Fruit fly (Drosophila melanogaster) whole organism, pupa: Measurements from ENCODE around the gene Gpdh1.

Experiments
- CG10348 ChIP-seq: fragments of 200-800 bp; sonication (Bioruptor generic); IDR thresholded peaks from 2 replicates; pipeline ENCODE4 v1.3.6; 2022; ENCODE audit warnings: missing biosample characterization, missing genetic modification characterization
- CG12605 ChIP-seq: fragments of 200-800 bp; sonication (Bioruptor generic); IDR thresholded peaks from 2 replicates; pipeline ENCODE4 v1.3.6; 2022; ENCODE audit warnings: missing biosample characterization, missing genetic modification characterization
- CG13204 ChIP-seq: fragments of 200-800 bp; sonication (Bioruptor generic); optimal IDR thresholded peaks from 2 replicates; lab custom pipeline; 2018; ENCODE audit warnings: missing biosample characterization, mild to moderate bottlenecking, missing genetic modification characterization, moderate library complexity
- CG14655 ChIP-seq: fragments of 200-800 bp; sonication (Bioruptor generic); optimal IDR thresholded peaks from 3 replicates; lab custom pipeline; 2017; ENCODE audit warnings: mild to moderate bottlenecking, missing biosample characterization, missing genetic modification reagents, missing genetic modification characterization
- CG15710 ChIP-seq: fragments of 200-800 bp; sonication (Bioruptor generic); optimal IDR thresholded peaks from 2 replicates; lab custom pipeline; 2018; ENCODE audit warnings: missing biosample characterization, mild to moderate bottlenecking, missing genetic modification characterization, moderate library complexity
- CG17806 ChIP-seq: fragments of 200-800 bp; sonication (Bioruptor generic); optimal IDR thresholded peaks from 2 replicates; lab custom pipeline; 2018; ENCODE audit warnings: missing biosample characterization, mild to moderate bottlenecking, missing genetic modification characterization, moderate library complexity
- CG32121 ChIP-seq: fragments of 200-800 bp; sonication (Bioruptor generic); IDR thresholded peaks from 2 replicates; pipeline ENCODE4 v1.3.6; 2022; ENCODE audit warnings: missing biosample characterization, missing genetic modification characterization
- CG34367 ChIP-seq: fragments of 200-800 bp; sonication (Bioruptor generic); optimal IDR thresholded peaks from 2 replicates; lab custom pipeline; 2018; ENCODE audit warnings: missing biosample characterization, mild to moderate bottlenecking, missing genetic modification characterization
- CG4496 ChIP-seq: fragments of 200-800 bp; sonication (Bioruptor generic); IDR thresholded peaks from 3 replicates; pipeline ENCODE4 v1.3.6; 2022; ENCODE audit warnings: missing biosample characterization, missing genetic modification characterization
- CG8159 ChIP-seq: fragments of 200-800 bp; sonication (Bioruptor generic); optimal IDR thresholded peaks from 3 replicates; lab custom pipeline; 2018; ENCODE audit warnings: missing biosample characterization, mild to moderate bottlenecking, missing genetic modification characterization, moderate library complexity
- CG8301 ChIP-seq: fragments of 200-800 bp; sonication (Bioruptor generic); optimal IDR thresholded peaks from 2 replicates; lab custom pipeline; 2018; ENCODE audit warnings: missing biosample characterization, mild to moderate bottlenecking, missing genetic modification characterization
- CG9948 ChIP-seq: fragments of 200-800 bp; sonication (Bioruptor generic); optimal IDR thresholded peaks from 2 replicates; lab custom pipeline; 2018; ENCODE audit warnings: missing biosample characterization, mild to moderate bottlenecking, missing genetic modification characterization, moderate library complexity
- D1 ChIP-seq: fragments of 200-800 bp; sonication (Bioruptor generic); optimal IDR thresholded peaks from 2 replicates; lab custom pipeline; 2018; ENCODE audit warnings: missing biosample characterization, mild to moderate bottlenecking, missing genetic modification characterization, moderate library complexity
- EcR ChIP-seq: fragments of 200-800 bp; sonication (Bioruptor generic); optimal IDR thresholded peaks from 3 replicates; lab custom pipeline; 2019; ENCODE audit warnings: missing biosample characterization, missing genetic modification characterization, mild to moderate bottlenecking, moderate library complexity, missing genetic modification reagents
- Ets98B ChIP-seq: fragments of 200-800 bp; sonication (Bioruptor generic); IDR thresholded peaks from 2 replicates; pipeline ENCODE4 v1.3.6; 2022; ENCODE audit warnings: missing biosample characterization, missing genetic modification characterization
- Pif1A ChIP-seq: fragments of 200-800 bp; sonication (Bioruptor generic); optimal IDR thresholded peaks from 3 replicates; lab custom pipeline; 2016; ENCODE audit warnings: missing biosample characterization, missing genetic modification characterization
- Pif1B ChIP-seq: fragments of 200-800 bp; sonication (Bioruptor generic); optimal IDR thresholded peaks from 3 replicates; lab custom pipeline; 2016; ENCODE audit warnings: missing biosample characterization, missing genetic modification characterization
- Snoo ChIP-seq: fragments of 200-800 bp; sonication (Bioruptor generic); optimal IDR thresholded peaks from 3 replicates; lab custom pipeline; 2017; ENCODE audit warnings: missing biosample characterization, mild to moderate bottlenecking, missing genetic modification characterization, inconsistent platforms
- fd96Ca ChIP-seq: fragments of 200-800 bp; sonication (Bioruptor generic); IDR thresholded peaks from 3 replicates; pipeline ENCODE4 v1.3.6; 2022; ENCODE audit warnings: missing biosample characterization, missing genetic modification characterization
- gl ChIP-seq: fragments of 200-800 bp; sonication (Bioruptor generic); optimal IDR thresholded peaks from 2 replicates; lab custom pipeline; 2018; ENCODE audit warnings: missing biosample characterization, mild to moderate bottlenecking, missing genetic modification characterization
- rn ChIP-seq: fragments of 200-800 bp; sonication (Bioruptor generic); IDR thresholded peaks from 2 replicates; pipeline ENCODE4 v1.3.6; 2022; ENCODE audit warnings: missing biosample characterization, missing genetic modification characterization

Gene Gpdh1

dm6 chr2L:5943229-5944078, at the start of gene Gpdh1, which contains the start of gene Sfp26Ad:
Gpdh1 (plus strand) TSS chr2L:5943643.
Sfp26Ad (minus strand) TSS chr2L:5943304.
- TF ChIP-seq EcR (GFP tag; lab: Kevin White, UChicago) (peak; percentile 71), CG4496 (GFP tag; lab: Robert Waterston, UW) (peak; percentile 78; the same call in 1 of the 3 replicates), CG9948 (no peak), gl (tag; lab: Kevin White, UChicago) (peak; percentile 36), Ets98B (GFP tag; lab: Robert Waterston, UW) (peak; percentile 63), fd96Ca (GFP tag; lab: Robert Waterston, UW) (peak; percentile 71), CG8159 (tag; lab: Kevin White, UChicago) (peak; percentile 39), CG8301 (tag; lab: Kevin White, UChicago) (peak; percentile 35), Snoo (peak; percentile 66), CG14655 (GFP tag; lab: Kevin White, UChicago) (no peak), CG10348 (GFP tag; lab: Robert Waterston, UW) (no peak), CG12605 (GFP tag; lab: Robert Waterston, UW) (peak; percentile 44), Pif1A (GFP tag; lab: Kevin White, UChicago) (peak; percentile 70), rn (GFP tag; lab: Robert Waterston, UW) (0 out of 2 replicates have a peak, but pooled peaks have one; percentile 4), CG13204 (peak; percentile 48), CG17806 (peak; percentile 35), D1 (tag; lab: Kevin White, UChicago) (no peak), CG15710 (tag; lab: Kevin White, UChicago) (peak; percentile 63), CG34367 (tag; lab: Kevin White, UChicago) (peak; percentile 12), Pif1B (GFP tag; lab: Kevin White, UChicago) (peak; percentile 70), CG32121 (GFP tag; lab: Robert Waterston, UW) (peak; percentile 61)

- TF ChIP-seq gl (tag; lab: Kevin White, UChicago) (no peak), EcR (GFP tag; lab: Kevin White, UChicago) (no peak), CG12605 (GFP tag; lab: Robert Waterston, UW) (no peak), CG15710 (tag; lab: Kevin White, UChicago) (no peak), CG9948 (no peak), CG10348 (GFP tag; lab: Robert Waterston, UW) (no peak), CG8301 (tag; lab: Kevin White, UChicago) (no peak), rn (GFP tag; lab: Robert Waterston, UW) (no peak), CG32121 (GFP tag; lab: Robert Waterston, UW) (no peak), Snoo (no peak), CG13204 (no peak), Pif1A (GFP tag; lab: Kevin White, UChicago) (no peak), CG4496 (GFP tag; lab: Robert Waterston, UW) (no peak), D1 (tag; lab: Kevin White, UChicago) (no peak)
These were observed 49.6 kb upstream of the Gpdh1 start, which contains the start of gene Acp26Aa for dm6 chr2L:5893796-5894195. Acp26Aa (minus strand) TSS chr2L:5893896.

DNA sequence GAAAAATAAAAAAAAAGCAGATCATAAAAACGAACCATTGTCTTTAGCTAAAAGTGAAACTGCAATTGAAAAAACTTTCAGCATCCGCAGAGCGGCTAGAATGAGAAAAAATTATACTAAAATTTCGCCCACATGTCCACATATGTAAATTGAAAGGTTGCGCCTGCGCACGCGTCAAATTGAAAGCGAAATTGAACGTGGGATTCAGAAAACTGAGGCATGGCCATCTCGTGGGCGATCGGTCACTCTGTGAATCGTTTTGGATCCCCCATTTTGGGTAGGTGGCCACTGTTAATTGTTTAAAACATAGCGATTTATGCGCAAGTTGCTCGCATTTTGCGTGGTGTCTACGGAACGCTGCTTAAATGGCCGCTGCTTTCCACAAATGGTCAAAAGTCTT, 48.9 kb upstream of the Gpdh1 start:
- TF ChIP-seq rn (GFP tag; lab: Robert Waterston, UW), result no peak
- TF ChIP-seq CG8159 (tag; lab: Kevin White, UChicago), result no peak
- no peak for TF ChIP-seq EcR (GFP tag; lab: Kevin White, UChicago)
- no peak for TF ChIP-seq CG12605 (GFP tag; lab: Robert Waterston, UW)
- no peak for TF ChIP-seq CG8301 (tag; lab: Kevin White, UChicago)
- no peak for TF ChIP-seq CG9948
- no peak for TF ChIP-seq CG34367 (tag; lab: Kevin White, UChicago)
- no peak for TF ChIP-seq CG13204
- TF ChIP-seq CG17806, result no peak
- no peak for TF ChIP-seq Pif1A (GFP tag; lab: Kevin White, UChicago)
- no peak for TF ChIP-seq Pif1B (GFP tag; lab: Kevin White, UChicago)
- no peak for TF ChIP-seq fd96Ca (GFP tag; lab: Robert Waterston, UW)
- no peak for TF ChIP-seq Ets98B (GFP tag; lab: Robert Waterston, UW)
- no peak for TF ChIP-seq CG14655 (GFP tag; lab: Kevin White, UChicago)
- TF ChIP-seq CG10348 (GFP tag; lab: Robert Waterston, UW), result no peak
- no peak for TF ChIP-seq Snoo
- TF ChIP-seq gl (tag; lab: Kevin White, UChicago), result no peak
- TF ChIP-seq CG32121 (GFP tag; lab: Robert Waterston, UW), result no peak
- no peak for TF ChIP-seq CG15710 (tag; lab: Kevin White, UChicago)

DNA sequence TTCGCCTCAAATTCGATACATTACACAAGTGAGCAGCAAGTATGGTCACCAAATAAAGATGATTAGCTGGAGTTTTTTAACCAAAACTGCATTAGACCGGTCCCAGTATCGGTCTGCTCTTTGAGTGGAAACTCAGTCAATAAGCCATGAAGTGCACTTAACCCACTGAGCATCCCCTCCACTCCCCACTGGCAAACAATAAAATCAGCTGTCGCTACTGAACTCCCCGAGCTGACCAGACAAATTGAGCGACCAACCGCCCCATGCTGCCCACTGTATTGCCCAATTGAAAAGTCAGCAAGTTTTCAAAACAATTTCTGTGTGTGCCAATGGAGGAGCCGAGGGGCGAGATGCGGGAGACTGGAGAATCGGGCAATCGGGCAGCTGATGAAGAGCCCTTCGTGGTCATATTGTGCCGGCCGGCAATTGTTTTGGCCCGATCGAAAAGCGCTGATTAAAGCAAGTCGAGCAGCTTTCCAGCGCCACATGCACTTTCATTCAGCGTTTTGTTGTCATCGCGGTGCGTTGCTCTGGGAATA, 44.2 kb upstream of the Gpdh1 start:
- TF ChIP-seq gl (tag; lab: Kevin White, UChicago) (no peak), CG14655 (GFP tag; lab: Kevin White, UChicago) (peak; percentile 21), CG32121 (GFP tag; lab: Robert Waterston, UW) (no peak), CG4496 (GFP tag; lab: Robert Waterston, UW) (0 out of 3 replicates have a peak, but pooled peaks have one; percentile 26)

DNA sequence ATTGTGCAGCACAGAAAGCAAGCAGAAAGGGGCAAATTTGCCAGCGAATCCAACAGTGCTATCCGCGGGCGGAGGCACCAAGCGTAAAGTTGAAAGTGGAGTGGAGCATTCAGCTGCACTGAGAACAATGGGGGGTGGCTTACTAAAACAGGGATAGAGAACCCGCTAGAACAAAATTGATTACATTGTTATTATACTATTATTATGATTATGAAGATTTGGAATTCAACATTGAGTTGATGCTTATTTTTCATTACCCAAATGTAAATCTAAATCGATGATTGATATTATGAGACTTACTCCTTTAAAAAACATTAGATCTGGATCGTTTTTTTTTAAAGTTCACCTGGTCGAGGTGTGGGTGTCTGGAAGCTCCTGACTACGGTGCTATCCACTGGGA, 41.9 kb upstream of the Gpdh1 start:
- TF ChIP-seq CG9948, result peak; percentile 19
- no peak for TF ChIP-seq CG10348 (GFP tag; lab: Robert Waterston, UW)
- TF ChIP-seq EcR (GFP tag; lab: Kevin White, UChicago), result no peak
- peak; percentile 67 for TF ChIP-seq CG14655 (GFP tag; lab: Kevin White, UChicago)
- TF ChIP-seq CG4496 (GFP tag; lab: Robert Waterston, UW), result 0 out of 3 replicates have a peak, but pooled peaks have one; percentile 38
- peak; percentile 60 for TF ChIP-seq CG8301 (tag; lab: Kevin White, UChicago)
- TF ChIP-seq Snoo, result no peak
